Fruit fly (Drosophila melanogaster): ENCODE data around the gene kek4.

dm6 chr2L:13215010-13215409, at the start of gene kek4:
- TF ChIP-seq Ets96B (tag; optimal IDR thresholded peaks at IDR 0.05) (no peak), Eip93F (GFP tag; optimal IDR thresholded peaks at IDR 0.05) (no peak), achi (GFP tag; optimal IDR thresholded peaks at IDR 0.05) (no peak), CG1621 (tag; optimal IDR thresholded peaks at IDR 0.05) (no peak), salr (GFP tag; optimal IDR thresholded peaks at IDR 0.05) (no peak), Hr38 (GFP tag; optimal IDR thresholded peaks at IDR 0.05) (no peak), Hr39 (GFP tag; optimal IDR thresholded peaks at IDR 0.05) (no peak), Met (GFP tag; optimal IDR thresholded peaks at IDR 0.05) (no peak)

All from whole organism, prepupa.